Fruit fly (Drosophila melanogaster) whole organism, embryonic: Measurements from ENCODE around the gene Pp1-87B.

ENCODE experiments used
- Ada2b ChIP-seq: fragments of 200-800 bp; sonication (Bioruptor generic); IDR thresholded peaks from 2 replicates; pipeline ENCODE4 v1.3.6; 2022; ENCODE audit warnings: missing biosample characterization, missing genetic modification characterization
- Atf6 ChIP-seq: fragments of 200-800 bp; sonication (Bioruptor generic); IDR thresholded peaks from 2 replicates; pipeline ENCODE4 v1.3.6; 2022; ENCODE audit warnings: missing biosample characterization, missing genetic modification characterization
- B-H2 ChIP-seq: fragments of 200-800 bp; sonication (Bioruptor generic); optimal IDR thresholded peaks from 2 replicates; lab custom pipeline; 2018; ENCODE audit warnings: missing biosample characterization, mild to moderate bottlenecking, missing genetic modification characterization
- CG10274 ChIP-seq: fragments of 200-800 bp; sonication (Bioruptor generic); optimal IDR thresholded peaks from 3 replicates; lab custom pipeline; 2017; ENCODE audit warnings: missing biosample characterization, mild to moderate bottlenecking, missing genetic modification characterization
- CG10543 ChIP-seq: fragments of 200-800 bp; sonication (Bioruptor generic); optimal IDR thresholded peaks from 3 replicates; lab custom pipeline; 2017; ENCODE audit warnings: missing biosample characterization, mild to moderate bottlenecking, missing genetic modification characterization, moderate library complexity
- CG14667 ChIP-seq: fragments of 200-800 bp; sonication (Bioruptor generic); IDR thresholded peaks from 2 replicates; pipeline ENCODE4 v1.3.6; 2022; ENCODE audit warnings: missing biosample characterization, missing genetic modification characterization
- CG15073 ChIP-seq: fragments of 200-800 bp; sonication (Bioruptor generic); optimal IDR thresholded peaks from 2 replicates; lab custom pipeline; 2016; ENCODE audit warnings: missing biosample characterization, missing genetic modification characterization
- CG15514 ChIP-seq: fragments of 200-800 bp; sonication (Bioruptor generic); optimal IDR thresholded peaks from 3 replicates; lab custom pipeline; 2017; ENCODE audit warnings: missing biosample characterization, missing genetic modification characterization, mild to moderate bottlenecking, moderate library complexity, missing genetic modification reagents
- CG18011 ChIP-seq: fragments of 200-800 bp; sonication (Bioruptor generic); optimal IDR thresholded peaks from 2 replicates; lab custom pipeline; 2017; ENCODE audit warnings: missing biosample characterization, missing genetic modification characterization, mild to moderate bottlenecking, moderate library complexity, missing genotype
- CG32767 ChIP-seq: fragments of 200-800 bp; sonication (Bioruptor generic); IDR thresholded peaks from 2 replicates; pipeline ENCODE4 v1.3.6; 2022; ENCODE audit warnings: missing biosample characterization, missing genetic modification characterization
- CG34224 ChIP-seq: fragments of 200-800 bp; sonication (Bioruptor generic); IDR thresholded peaks from 3 replicates; pipeline ENCODE4 v1.3.6; 2022; ENCODE audit warnings: missing biosample characterization, missing genetic modification characterization; ENCODE audit not compliant: partially characterized antibody
- CG3726 ChIP-seq: fragments of 200-800 bp; sonication (Bioruptor generic); IDR thresholded peaks from 3 replicates; pipeline ENCODE4, ENCODE4 v1.3.6; 2022; ENCODE audit warnings: missing biosample characterization, missing genetic modification characterization
- CG42726 ChIP-seq: fragments of 200-800 bp; sonication (Bioruptor generic); IDR thresholded peaks from 2 replicates; pipeline ENCODE4 v1.3.6; 2022; ENCODE audit warnings: missing biosample characterization, missing genetic modification characterization; ENCODE audit not compliant: partially characterized antibody
- CG4730 ChIP-seq: fragments of 200-800 bp; sonication (Bioruptor generic); IDR thresholded peaks from 2 replicates; pipeline ENCODE4 v1.3.6; 2022; ENCODE audit warnings: missing biosample characterization, missing genetic modification characterization
- CG8281 ChIP-seq: fragments of 200-800 bp; sonication (Bioruptor generic); optimal IDR thresholded peaks from 2 replicates; lab custom pipeline; 2018; ENCODE audit warnings: missing biosample characterization, mild to moderate bottlenecking, missing genetic modification characterization, moderate library complexity
- Dref ChIP-seq: fragments of 200-800 bp; sonication (Bioruptor generic); IDR thresholded peaks from 2 replicates; pipeline ENCODE4 v1.3.6; 2022; ENCODE audit warnings: missing biosample characterization, missing genetic modification characterization
- HmgZ ChIP-seq: fragments of 200-800 bp; sonication (Bioruptor generic); optimal IDR thresholded peaks from 2 replicates; lab custom pipeline; 2018; ENCODE audit warnings: missing biosample characterization, mild to moderate bottlenecking, missing genetic modification characterization
- Jarid2 ChIP-seq: fragments of 200-800 bp; sonication (Bioruptor generic); optimal IDR thresholded peaks from 3 replicates; lab custom pipeline; 2017; ENCODE audit warnings: mild to moderate bottlenecking, missing biosample characterization, missing genetic modification reagents, missing genetic modification characterization
- MTF-1 ChIP-seq: fragments of 200-800 bp; sonication (Bioruptor generic); optimal IDR thresholded peaks from 2 replicates; lab custom pipeline; 2018; ENCODE audit warnings: missing biosample characterization, mild to moderate bottlenecking, missing genetic modification characterization, borderline replicate concordance
- NfI ChIP-seq: fragments of 200-800 bp; sonication (Bioruptor generic); optimal IDR thresholded peaks from 3 replicates; lab custom pipeline; 2018; ENCODE audit warnings: missing biosample characterization, mild to moderate bottlenecking, missing genetic modification characterization, moderate library complexity
- Pdp1 ChIP-seq, 2 experiments: fragments of 200-800 bp; sonication (Bioruptor generic); optimal IDR thresholded peaks; 3 replicates each; lab custom pipeline; 2016; ENCODE audit warnings: missing biosample characterization in 2 of 2, missing genetic modification characterization in 2 of 2, mild to moderate bottlenecking in 1 of 2, moderate library complexity in 1 of 2
- Rfx ChIP-seq: fragments of 200-800 bp; sonication (Bioruptor generic); IDR thresholded peaks from 2 replicates; pipeline ENCODE4 v1.3.6; 2022; ENCODE audit warnings: missing biosample characterization, missing genetic modification characterization
- amos ChIP-seq: fragments of 200-800 bp; sonication (Bioruptor generic); IDR thresholded peaks from 2 replicates; pipeline ENCODE4 v1.3.6; 2022; ENCODE audit warnings: missing biosample characterization, missing genetic modification characterization; ENCODE audit not compliant: partially characterized antibody
- bbx ChIP-seq: fragments of 200-800 bp; sonication (Bioruptor generic); IDR thresholded peaks from 2 replicates; pipeline ENCODE4 v1.3.6; 2022; ENCODE audit warnings: missing biosample characterization, missing genetic modification characterization; ENCODE audit not compliant: partially characterized antibody
- cg ChIP-seq: fragments of 200-800 bp; sonication (Bioruptor generic); optimal IDR thresholded peaks from 3 replicates; lab custom pipeline; 2019; ENCODE audit warnings: missing biosample characterization, mild to moderate bottlenecking, missing genetic modification characterization, moderate library complexity
- chinmo ChIP-seq: fragments of 200-800 bp; sonication (Bioruptor generic); IDR thresholded peaks from 4 replicates; pipeline ENCODE4 v1.3.6; 2022; ENCODE audit warnings: missing biosample characterization, missing genetic modification characterization; ENCODE audit not compliant: partially characterized antibody
- chm ChIP-seq: fragments of 200-800 bp; sonication (Bioruptor generic); IDR thresholded peaks from 2 replicates; pipeline ENCODE4 v1.3.6; 2022; ENCODE audit warnings: missing biosample characterization, missing genetic modification characterization
- dysf ChIP-seq: fragments of 200-800 bp; sonication (Bioruptor generic); IDR thresholded peaks from 3 replicates; pipeline ENCODE4 v1.3.6; 2022; ENCODE audit warnings: missing biosample characterization, missing genetic modification characterization
- exex ChIP-seq: fragments of 200-800 bp; sonication (Bioruptor generic); optimal IDR thresholded peaks from 4 replicates; lab custom pipeline; 2018; ENCODE audit warnings: missing biosample characterization, mild to moderate bottlenecking, missing genetic modification characterization, moderate library complexity
- ftz-f1 ChIP-seq: fragments of 200-800 bp; sonication (Bioruptor generic); optimal IDR thresholded peaks from 2 replicates; lab custom pipeline; 2016; ENCODE audit warnings: missing biosample characterization, missing genetic modification characterization
- grau ChIP-seq: fragments of 200-800 bp; optimal IDR thresholded peaks from 3 replicates; lab custom pipeline; 2019; ENCODE audit warnings: missing biosample characterization, mild to moderate bottlenecking, missing genetic modification characterization, moderate library complexity
- gro ChIP-seq: fragments of 200-800 bp; sonication (Bioruptor generic); optimal IDR thresholded peaks from 2 replicates; lab custom pipeline; 2016; ENCODE audit warnings: missing biosample characterization, missing genetic modification characterization
- hb ChIP-seq: fragments of 200-800 bp; sonication (Bioruptor generic); IDR thresholded peaks from 3 replicates; pipeline ENCODE4 v1.3.6; 2022; ENCODE audit warnings: missing biosample characterization, missing genetic modification characterization; ENCODE audit not compliant: partially characterized antibody
- inv ChIP-seq: fragments of 200-800 bp; sonication (Bioruptor generic); IDR thresholded peaks from 2 replicates; pipeline ENCODE4 v1.3.6; 2022; ENCODE audit warnings: missing biosample characterization, missing genetic modification characterization; ENCODE audit not compliant: partially characterized antibody
- kni ChIP-seq: fragments of 200-800 bp; sonication (Bioruptor generic); optimal IDR thresholded peaks from 3 replicates; lab custom pipeline; 2017; ENCODE audit warnings: mild to moderate bottlenecking, missing biosample characterization, missing genetic modification reagents, missing genetic modification characterization
- lab ChIP-seq: fragments of 200-800 bp; sonication (Bioruptor generic); optimal IDR thresholded peaks from 3 replicates; lab custom pipeline; 2017; ENCODE audit warnings: missing biosample characterization, missing genetic modification characterization, mild to moderate bottlenecking, moderate library complexity, missing genetic modification reagents
- lbe ChIP-seq: fragments of 200-800 bp; sonication (Bioruptor generic); optimal IDR thresholded peaks from 2 replicates; lab custom pipeline; 2016; ENCODE audit warnings: missing biosample characterization, mild to moderate bottlenecking, missing genetic modification characterization
- mirr ChIP-seq: fragments of 200-800 bp; sonication (Bioruptor generic); optimal IDR thresholded peaks from 3 replicates; lab custom pipeline; 2018; ENCODE audit warnings: missing biosample characterization, mild to moderate bottlenecking, missing genetic modification characterization
- nerfin-2 ChIP-seq: fragments of 200-800 bp; sonication (Bioruptor generic); IDR thresholded peaks from 2 replicates; pipeline ENCODE4 v1.3.6; 2022; ENCODE audit warnings: missing biosample characterization, missing genetic modification characterization; ENCODE audit not compliant: partially characterized antibody
- otp ChIP-seq: fragments of 200-800 bp; sonication (Bioruptor generic); IDR thresholded peaks from 3 replicates; pipeline ENCODE4, ENCODE4 v1.3.6; 2022; ENCODE audit warnings: missing biosample characterization, missing genetic modification characterization
- pnt ChIP-seq: fragments of 200-800 bp; sonication (Bioruptor generic); optimal IDR thresholded peaks from 3 replicates; lab custom pipeline; 2016; ENCODE audit warnings: missing biosample characterization, missing genetic modification characterization
- sens ChIP-seq: fragments of 200-800 bp; sonication (Bioruptor generic); peaks from one replicate; lab custom pipeline; 2016; ENCODE audit warnings: missing biosample characterization, missing genetic modification characterization
- wdn ChIP-seq: fragments of 200-800 bp; sonication (Bioruptor generic); IDR thresholded peaks from 2 replicates; pipeline ENCODE4 v1.3.6; 2022; ENCODE audit warnings: missing biosample characterization, missing genetic modification characterization
- wor ChIP-seq: fragments of 200-800 bp; sonication (Bioruptor generic); IDR thresholded peaks from 2 replicates; pipeline ENCODE4 v1.3.6; 2022; ENCODE audit warnings: missing biosample characterization, missing genetic modification characterization

The Pp1-87B gene

dm6 chr3R:12401672-12402296 lies 23.9 kb downstream of the Pp1-87B start, which contains the start of gene DNAlig3 (continued):
- TF ChIP-seq CG3726 (GFP tag; lab: Robert Waterston, UW) (no peak), CG34224 (GFP tag; lab: Robert Waterston, UW) (peak; percentile 57), hb (GFP tag; lab: Robert Waterston, UW) (0 out of 3 replicates have a peak, but pooled peaks have one; percentile 64), HmgZ (tag; lab: Kevin White, UChicago) (no peak), lbe (GFP tag; lab: Kevin White, UChicago) (no peak), pnt (GFP tag; lab: Kevin White, UChicago) (no peak), Dref (GFP tag; lab: Robert Waterston, UW) (peak; percentile 40; the same call in 1 of the 2 replicates), Ada2b (GFP tag; lab: Robert Waterston, UW) (no peak)

dm6 chr3R:12398620-12399247 lies 27.0 kb downstream of the Pp1-87B start, which contains the start of gene Cyp9f3:
Gene Cyp9f3 (minus strand): TSS chr3R:12398929.
- TF ChIP-seq NfI (GFP tag; lab: Kevin White, UChicago), result no peak
- TF ChIP-seq CG15514 (GFP tag; lab: Kevin White, UChicago), result peak; percentile 3
- TF ChIP-seq ftz-f1 (GFP tag; lab: Kevin White, UChicago), result peak; percentile 75
- peak; percentile 13 for TF ChIP-seq HmgZ (tag; lab: Kevin White, UChicago)
- no peak for TF ChIP-seq grau
- no peak for TF ChIP-seq wdn
- peak; percentile 40 for TF ChIP-seq cg
- TF ChIP-seq nerfin-2 (GFP tag; lab: Robert Waterston, UW), result 0 out of 2 replicates have a peak, but pooled peaks have one; percentile 20
- no peak for TF ChIP-seq wor (GFP tag; lab: Robert Waterston, UW)
- peak; percentile 69 for TF ChIP-seq mirr (GFP tag; lab: Kevin White, UChicago)
- TF ChIP-seq Atf6 (GFP tag; lab: Robert Waterston, UW), result 0 out of 2 replicates have a peak, but pooled peaks have one; percentile 7
- peak in 1 of 2 experiments; percentile 17 for TF ChIP-seq Pdp1 (GFP tag; optimal IDR thresholded peaks at IDR 0.05; lab: Kevin White, UChicago)
- TF ChIP-seq CG10274 (GFP tag; lab: Kevin White, UChicago), result peak; percentile 63
- peak; percentile 43 for TF ChIP-seq chm (GFP tag; lab: Robert Waterston, UW)
- TF ChIP-seq inv (GFP tag; lab: Robert Waterston, UW), result no peak
- TF ChIP-seq CG42726 (GFP tag; lab: Robert Waterston, UW), result peak; percentile 46; the same call in 1 of the 2 replicates
- no peak for TF ChIP-seq B-H2 (GFP tag; lab: Kevin White, UChicago)
- TF ChIP-seq exex, result peak; percentile 53
- TF ChIP-seq CG8281, result peak; percentile 8
- peak; percentile 22 for TF ChIP-seq MTF-1 (GFP tag; lab: Kevin White, UChicago)
- TF ChIP-seq CG14667 (GFP tag; lab: Robert Waterston, UW), result no peak
- TF ChIP-seq Rfx, result no peak
- 0 out of 2 replicates have a peak, but pooled peaks have one; percentile 9 for TF ChIP-seq bbx (GFP tag; lab: Robert Waterston, UW)
- 0 out of 3 replicates have a peak, but pooled peaks have one; percentile 22 for TF ChIP-seq dysf (GFP tag; lab: Robert Waterston, UW)
- peak; percentile 1 for TF ChIP-seq sens (GFP tag; lab: Kevin White, UChicago)
- TF ChIP-seq chinmo, result 0 out of 4 replicates have a peak, but pooled peaks have one; percentile 43
- no peak for TF ChIP-seq CG4730 (GFP tag; lab: Robert Waterston, UW)
- TF ChIP-seq CG18011, result peak; percentile 9
- TF ChIP-seq gro, result peak; percentile 14
- peak; percentile 25 for TF ChIP-seq lab (GFP tag; lab: Kevin White, UChicago)
- 0 out of 2 replicates have a peak, but pooled peaks have one; percentile 9 for TF ChIP-seq CG32767 (GFP tag; lab: Robert Waterston, UW)
- no peak for TF ChIP-seq otp (GFP tag; lab: Robert Waterston, UW)
- TF ChIP-seq amos (GFP tag; lab: Robert Waterston, UW), result peak; percentile 33; the same call in 1 of the 2 replicates
- peak; percentile 79 for TF ChIP-seq CG10543
- peak; percentile 54 for TF ChIP-seq Jarid2 (GFP tag; lab: Kevin White, UChicago)
- no peak for TF ChIP-seq kni
- TF ChIP-seq Dref (GFP tag; lab: Robert Waterston, UW), result 0 out of 2 replicates have a peak, but pooled peaks have one; percentile 10
- TF ChIP-seq CG15073, result no peak
